Fruit fly (Drosophila melanogaster): ENCODE measurements around the gene Arp2.

- no peak for TF ChIP-seq Eip78C (GFP tag)
- TF ChIP-seq CG9139 (GFP tag; optimal IDR thresholded peaks at IDR 0.05): no peak
- no peak for TF ChIP-seq CG7368 (GFP tag; optimal IDR thresholded peaks at IDR 0.05)
- no peak for TF ChIP-seq svp (GFP tag)
- no peak for TF ChIP-seq eg (GFP tag; IDR thresholded peaks at IDR 0.05)
- TF ChIP-seq CG8632 (GFP tag; optimal IDR thresholded peaks at IDR 0.05): no peak
- no peak for TF ChIP-seq CG8119 (GFP tag; IDR thresholded peaks at IDR 0.05)
- TF ChIP-seq Blimp-1 (GFP tag; optimal IDR thresholded peaks at IDR 0.05): no peak
These were observed 6.4 kb downstream of the Arp2 start, which contains the start of gene CG9902 for dm6 chrX:16547390-16547789.
